Fruit fly (Drosophila melanogaster) whole organism, embryonic: Measurements from ENCODE around the gene Exd2.

Experiments
- Atf-2 ChIP-seq: fragments of 200-800 bp; sonication (Bioruptor generic); optimal IDR thresholded peaks from 2 replicates; lab custom pipeline; 2016; ENCODE audit warnings: missing biosample characterization, missing genetic modification characterization
- B-H1 ChIP-seq: fragments of 200-800 bp; sonication (Bioruptor generic); IDR thresholded peaks from 3 replicates; pipeline ENCODE4 v1.3.6; 2022; ENCODE audit warnings: missing biosample characterization, missing genetic modification characterization
- B-H2 ChIP-seq: fragments of 200-800 bp; sonication (Bioruptor generic); optimal IDR thresholded peaks from 2 replicates; lab custom pipeline; 2018; ENCODE audit warnings: missing biosample characterization, mild to moderate bottlenecking, missing genetic modification characterization
- CG10209 ChIP-seq: fragments of 200-800 bp; sonication (Bioruptor generic); optimal IDR thresholded peaks from 3 replicates; lab custom pipeline; 2017; ENCODE audit warnings: missing biosample characterization, mild to moderate bottlenecking, missing genetic modification characterization, missing genetic modification reagents
- CG11093 ChIP-seq: fragments of 200-800 bp; sonication (Bioruptor generic); IDR thresholded peaks from 3 replicates; pipeline ENCODE4 v1.3.6; 2022; ENCODE audit warnings: missing biosample characterization, missing genetic modification characterization
- CG11695 ChIP-seq: fragments of 200-800 bp; sonication (Bioruptor generic); IDR thresholded peaks from 3 replicates; pipeline ENCODE4 v1.3.6; 2022; ENCODE audit warnings: missing biosample characterization, missing genetic modification characterization
- CG15601 ChIP-seq: fragments of 200-800 bp; sonication (Bioruptor generic); optimal IDR thresholded peaks from 3 replicates; lab custom pipeline; 2019; ENCODE audit warnings: missing biosample characterization, mild to moderate bottlenecking, missing genetic modification characterization, moderate library complexity
- CG1792 ChIP-seq: fragments of 200-800 bp; sonication (Bioruptor generic); optimal IDR thresholded peaks from 2 replicates; lab custom pipeline; 2016; ENCODE audit warnings: missing biosample characterization, missing genetic modification characterization
- CG18476 ChIP-seq: fragments of 200-800 bp; sonication (Bioruptor generic); optimal IDR thresholded peaks from 2 replicates; lab custom pipeline; 2016; ENCODE audit warnings: missing biosample characterization, mild to moderate bottlenecking, missing genetic modification characterization
- CG2199 ChIP-seq: fragments of 200-800 bp; sonication (Bioruptor generic); IDR thresholded peaks from 3 replicates; pipeline ENCODE4 v1.3.6; 2022; ENCODE audit warnings: missing biosample characterization, missing genetic modification characterization
- CG3163 ChIP-seq: fragments of 200-800 bp; sonication (Bioruptor generic); optimal IDR thresholded peaks from 3 replicates; lab custom pipeline; 2016; ENCODE audit warnings: missing biosample characterization, missing genetic modification characterization
- CG43689 ChIP-seq: fragments of 200-800 bp; sonication (Bioruptor generic); IDR thresholded peaks from 2 replicates; pipeline ENCODE4 v1.3.6; 2022; ENCODE audit warnings: missing biosample characterization, missing genetic modification characterization
- CG6175 ChIP-seq: fragments of 200-800 bp; sonication (Bioruptor generic); IDR thresholded peaks from 3 replicates; pipeline ENCODE4 v1.3.6; 2022; ENCODE audit warnings: missing biosample characterization, missing genetic modification characterization
- CG6683 ChIP-seq: fragments of 200-800 bp; sonication (Bioruptor generic); optimal IDR thresholded peaks from 2 replicates; lab custom pipeline; 2017; ENCODE audit warnings: missing biosample characterization, mild to moderate bottlenecking, missing genetic modification characterization, missing genetic modification reagents
- CG7372 ChIP-seq: fragments of 200-800 bp; sonication (Bioruptor generic); IDR thresholded peaks from 2 replicates; pipeline ENCODE4 v1.3.6; 2022; ENCODE audit warnings: missing biosample characterization, missing genetic modification characterization
- CG7786 ChIP-seq: fragments of 200-800 bp; sonication (Bioruptor generic); optimal IDR thresholded peaks from 2 replicates; lab custom pipeline; 2016; ENCODE audit warnings: missing biosample characterization, missing genetic modification characterization
- CG7839 ChIP-seq: fragments of 200-800 bp; sonication (Bioruptor generic); optimal IDR thresholded peaks from 3 replicates; lab custom pipeline; 2018; ENCODE audit warnings: missing biosample characterization, mild to moderate bottlenecking, missing genetic modification characterization, moderate library complexity
- CG7928 ChIP-seq: fragments of 200-800 bp; sonication (Bioruptor generic); optimal IDR thresholded peaks from 2 replicates; lab custom pipeline; 2017; ENCODE audit warnings: missing biosample characterization, mild to moderate bottlenecking, missing genetic modification characterization
- CG7963 ChIP-seq: fragments of 200-800 bp; sonication (Bioruptor generic); IDR thresholded peaks from 3 replicates; pipeline ENCODE4 v1.3.6; 2022; ENCODE audit warnings: missing biosample characterization, missing genetic modification characterization; ENCODE audit not compliant: partially characterized antibody
- CG8388 ChIP-seq: fragments of 200-800 bp; sonication (Bioruptor generic); optimal IDR thresholded peaks from 2 replicates; lab custom pipeline; 2019; ENCODE audit warnings: missing biosample characterization, mild to moderate bottlenecking, missing genetic modification characterization, moderate library complexity
- CG8765 ChIP-seq: fragments of 200-800 bp; sonication (Bioruptor generic); IDR thresholded peaks from 2 replicates; pipeline ENCODE4 v1.3.6; 2022; ENCODE audit warnings: missing biosample characterization, missing genetic modification characterization
- Dbx ChIP-seq: fragments of 200-800 bp; sonication (Bioruptor generic); IDR thresholded peaks from 3 replicates; pipeline ENCODE4 v1.3.6; 2022; ENCODE audit warnings: missing biosample characterization, missing genetic modification characterization
- Dek ChIP-seq: fragments of 200-800 bp; sonication (Bioruptor generic); optimal IDR thresholded peaks from 3 replicates; lab custom pipeline; 2019; ENCODE audit warnings: missing biosample characterization, mild to moderate bottlenecking, missing genetic modification characterization, moderate library complexity
- Dp ChIP-seq: fragments of 200-800 bp; sonication (Bioruptor generic); optimal IDR thresholded peaks from 2 replicates; lab custom pipeline; 2018; ENCODE audit warnings: missing biosample characterization, mild to moderate bottlenecking, missing genetic modification characterization, moderate library complexity
- Elba2 ChIP-seq: fragments of 200-800 bp; sonication (Bioruptor generic); optimal IDR thresholded peaks from 3 replicates; lab custom pipeline; 2016; ENCODE audit warnings: missing biosample characterization, missing genetic modification characterization
- HHEX ChIP-seq: fragments of 200-800 bp; sonication (Bioruptor generic); optimal IDR thresholded peaks from 3 replicates; lab custom pipeline; 2017; ENCODE audit warnings: missing biosample characterization, mild to moderate bottlenecking, missing genetic modification characterization, missing genetic modification reagents
- HLHmδ ChIP-seq: fragments of 200-800 bp; sonication (Bioruptor generic); optimal IDR thresholded peaks from 2 replicates; lab custom pipeline; 2018; ENCODE audit warnings: missing biosample characterization, mild to moderate bottlenecking, missing genetic modification characterization, moderate library complexity
- Jarid2 ChIP-seq: fragments of 200-800 bp; sonication (Bioruptor generic); optimal IDR thresholded peaks from 3 replicates; lab custom pipeline; 2017; ENCODE audit warnings: mild to moderate bottlenecking, missing biosample characterization, missing genetic modification reagents, missing genetic modification characterization
- NK7.1 ChIP-seq: fragments of 200-800 bp; sonication (Bioruptor generic); optimal IDR thresholded peaks from 3 replicates; lab custom pipeline; 2016; ENCODE audit warnings: missing biosample characterization, missing genetic modification characterization
- Usf ChIP-seq: fragments of 200-800 bp; sonication (Bioruptor generic); optimal IDR thresholded peaks from 2 replicates; lab custom pipeline; 2017; ENCODE audit warnings: missing genotype, missing biosample characterization, missing genetic modification characterization
- abd-A ChIP-seq: fragments of 200-800 bp; sonication (Bioruptor generic); optimal IDR thresholded peaks from 3 replicates; lab custom pipeline; 2019; ENCODE audit warnings: missing biosample characterization, mild to moderate bottlenecking, missing genetic modification characterization, moderate library complexity
- ase ChIP-seq: fragments of 200-800 bp; sonication (Bioruptor generic); IDR thresholded peaks from 3 replicates; pipeline ENCODE4 v1.3.6; 2022; ENCODE audit warnings: missing biosample characterization, missing genetic modification characterization
- bcd ChIP-seq: fragments of 200-800 bp; sonication (Bioruptor generic); optimal IDR thresholded peaks from 2 replicates; lab custom pipeline; 2017; ENCODE audit warnings: missing biosample characterization, mild to moderate bottlenecking, missing genetic modification characterization
- bigmax ChIP-seq: fragments of 200-800 bp; sonication (Bioruptor generic); optimal IDR thresholded peaks from 2 replicates; lab custom pipeline; 2018; ENCODE audit warnings: missing biosample characterization, mild to moderate bottlenecking, missing genetic modification characterization
- chn ChIP-seq: fragments of 200-800 bp; sonication (Bioruptor generic); optimal IDR thresholded peaks from 2 replicates; lab custom pipeline; 2016; ENCODE audit warnings: missing biosample characterization, missing genetic modification characterization
- ci ChIP-seq: fragments of 200-800 bp; sonication (Bioruptor generic); IDR thresholded peaks from 3 replicates; pipeline ENCODE4 v1.3.6; 2022; ENCODE audit warnings: missing biosample characterization, missing genetic modification characterization
- danr ChIP-seq: fragments of 200-800 bp; sonication (Bioruptor generic); IDR thresholded peaks from 2 replicates; pipeline ENCODE4 v1.3.6; 2022; ENCODE audit warnings: missing biosample characterization, missing genetic modification characterization
- dm ChIP-seq: fragments of 200-800 bp; sonication (Bioruptor generic); optimal IDR thresholded peaks from 3 replicates; lab custom pipeline; 2016; ENCODE audit warnings: missing biosample characterization, missing genetic modification characterization
- exex ChIP-seq: fragments of 200-800 bp; sonication (Bioruptor generic); optimal IDR thresholded peaks from 4 replicates; lab custom pipeline; 2018; ENCODE audit warnings: missing biosample characterization, mild to moderate bottlenecking, missing genetic modification characterization, moderate library complexity
- her ChIP-seq: fragments of 200-800 bp; sonication (Bioruptor generic); optimal IDR thresholded peaks from 2 replicates; lab custom pipeline; 2016; ENCODE audit warnings: missing biosample characterization, missing genetic modification characterization
- mirr ChIP-seq: fragments of 200-800 bp; sonication (Bioruptor generic); optimal IDR thresholded peaks from 3 replicates; lab custom pipeline; 2018; ENCODE audit warnings: missing biosample characterization, mild to moderate bottlenecking, missing genetic modification characterization
- oc ChIP-seq: fragments of 200-800 bp; sonication (Bioruptor generic); optimal IDR thresholded peaks from 2 replicates; lab custom pipeline; 2018; ENCODE audit warnings: missing biosample characterization, mild to moderate bottlenecking, missing genetic modification characterization, moderate library complexity
- pho ChIP-seq: fragments of 200-800 bp; sonication (Bioruptor generic); optimal IDR thresholded peaks from 2 replicates; lab custom pipeline; 2016; ENCODE audit warnings: missing biosample characterization, missing genetic modification characterization
- sens ChIP-seq: fragments of 200-800 bp; sonication (Bioruptor generic); peaks from one replicate; lab custom pipeline; 2016; ENCODE audit warnings: missing biosample characterization, missing genetic modification characterization
- sna ChIP-seq: fragments of 200-800 bp; sonication (Bioruptor generic); IDR thresholded peaks from 2 replicates; pipeline ENCODE4 v1.3.6; 2022; ENCODE audit warnings: missing biosample characterization, missing genetic modification characterization; ENCODE audit not compliant: partially characterized antibody
- wdn ChIP-seq: fragments of 200-800 bp; sonication (Bioruptor generic); IDR thresholded peaks from 2 replicates; pipeline ENCODE4 v1.3.6; 2022; ENCODE audit warnings: missing biosample characterization, missing genetic modification characterization
- wek ChIP-seq: fragments of 200-800 bp; sonication (Bioruptor generic); optimal IDR thresholded peaks from 3 replicates; lab custom pipeline; 2018; ENCODE audit warnings: missing biosample characterization, mild to moderate bottlenecking, missing genetic modification characterization, moderate library complexity
- zf30C ChIP-seq: fragments of 200-800 bp; sonication (Bioruptor generic); optimal IDR thresholded peaks from 3 replicates; lab custom pipeline; 2018; ENCODE audit warnings: missing biosample characterization, mild to moderate bottlenecking, missing genetic modification characterization

Gene Exd2

dm6 chr3R:11458022-11458850, 22.7 kb upstream of the Exd2 start (continued):
- TF ChIP-seq sens (GFP tag; lab: Kevin White, UChicago) (peak; percentile 80), Elba2 (no peak), Dp (GFP tag; lab: Kevin White, UChicago) (no peak), Usf (GFP tag; lab: Kevin White, UChicago) (no peak), CG18476 (GFP tag; lab: Kevin White, UChicago) (peak; percentile 40), CG11695 (GFP tag; lab: Robert Waterston, UW) (peak; percentile 73), pho (GFP tag; lab: Kevin White, UChicago) (peak; percentile 46), CG7786 (GFP tag; lab: Kevin White, UChicago) (peak; percentile 67), HLHmδ (GFP tag; lab: Kevin White, UChicago) (no peak), Dbx (peak; percentile 82), exex (peak; percentile 81), CG8765 (GFP tag; lab: Robert Waterston, UW) (no peak), B-H2 (GFP tag; lab: Kevin White, UChicago) (no peak), CG8388 (peak; percentile 17), ase (peak; percentile 69; the same call in 2 of the 3 replicates), bigmax (GFP tag; lab: Kevin White, UChicago) (no peak), B-H1 (GFP tag; lab: Robert Waterston, UW) (peak; percentile 59; the same call in 2 of the 3 replicates), NK7.1 (GFP tag; lab: Kevin White, UChicago) (peak; percentile 22), wek (GFP tag; lab: Kevin White, UChicago) (no peak), Dek (peak; percentile 35), zf30C (GFP tag; lab: Kevin White, UChicago) (no peak), CG6683 (GFP tag; lab: Kevin White, UChicago) (peak; percentile 21), bcd (GFP tag; lab: Kevin White, UChicago) (peak; percentile 64), CG1792 (GFP tag; lab: Kevin White, UChicago) (peak; percentile 33), ci (peak; percentile 76; the same call in 2 of the 3 replicates), CG11093 (GFP tag; lab: Robert Waterston, UW) (peak; percentile 59; the same call in 2 of the 3 replicates), chn (peak; percentile 41), CG7928 (peak; percentile 29), Jarid2 (GFP tag; lab: Kevin White, UChicago) (peak; percentile 1), CG15601 (no peak), CG2199 (GFP tag; lab: Robert Waterston, UW) (0 out of 3 replicates have a peak, but pooled peaks have one; percentile 37), CG10209 (GFP tag; lab: Kevin White, UChicago) (peak; percentile 64), CG3163 (GFP tag; lab: Kevin White, UChicago) (peak; percentile 32), CG7372 (GFP tag; lab: Robert Waterston, UW) (peak; percentile 78), oc (peak; percentile 10), sna (GFP tag; lab: Robert Waterston, UW) (no peak), dm (GFP tag; lab: Kevin White, UChicago) (no peak), her (GFP tag; lab: Kevin White, UChicago) (peak; percentile 57), mirr (GFP tag; lab: Kevin White, UChicago) (peak; percentile 26), CG6175 (GFP tag; lab: Robert Waterston, UW) (peak; percentile 62; the same call in 2 of the 3 replicates), danr (GFP tag; lab: Robert Waterston, UW) (peak; percentile 58; the same call in 1 of the 2 replicates), Atf-2 (no peak), CG43689 (GFP tag; lab: Robert Waterston, UW) (0 out of 2 replicates have a peak, but pooled peaks have one; percentile 26), HHEX (GFP tag; lab: Kevin White, UChicago) (peak; percentile 70), wdn (GFP tag; lab: Robert Waterston, UW) (peak; percentile 54; the same call in 1 of the 2 replicates), abd-A (no peak), CG7963 (no peak), CG7839 (tag; lab: Kevin White, UChicago) (peak; percentile 76)
